Worm (Caenorhabditis elegans) whole organism, L2 larva: Measurements from ENCODE around the gene tbx-34.
A peak's percentile ranks its signal among the peaks of the same experiment; 100 is the strongest.

Experiments used
- ama-1 ChIP-seq: fragments of 150-350 bp; optimal IDR thresholded peaks from 2 replicates; lab custom pipeline; 2018; ENCODE audit warnings: inconsistent platforms
- blmp-1 ChIP-seq: sonication (generic microtip); optimal IDR thresholded peaks from 2 replicates; lab custom pipeline; 2017; ENCODE audit warnings: missing genetic modification characterization, mild to moderate bottlenecking, missing compliant biosample characterization, antibody characterized with exemption, moderate library complexity; ENCODE audit not compliant: insufficient read depth
- ceh-82 ChIP-seq: fragments of 150-350 bp; optimal IDR thresholded peaks from 2 replicates; lab custom pipeline; 2014; ENCODE audit warnings: missing biosample characterization, missing genetic modification characterization
- dmd-4 ChIP-seq: sonication (generic microtip); optimal IDR thresholded peaks from 2 replicates; lab custom pipeline; 2017; ENCODE audit warnings: missing biosample characterization, missing genetic modification characterization
- elt-1 ChIP-seq: fragments of 150-350 bp; optimal IDR thresholded peaks from 2 replicates; lab custom pipeline; 2014; ENCODE audit warnings: missing biosample characterization, missing genetic modification characterization
- lin-13 ChIP-seq: fragments of 150-350 bp; optimal IDR thresholded peaks from 2 replicates; lab custom pipeline; 2014; ENCODE audit warnings: missing biosample characterization, missing genetic modification reagents, missing genetic modification characterization
- mab-5 ChIP-seq: fragments of 150-350 bp; optimal IDR thresholded peaks from 2 replicates; lab custom pipeline; 2014; ENCODE audit warnings: missing biosample characterization, missing genetic modification characterization
- nhr-21 ChIP-seq: fragments of 150-350 bp; optimal IDR thresholded peaks from 2 replicates; lab custom pipeline; 2014; ENCODE audit warnings: missing biosample characterization, missing genetic modification characterization
- nhr-237 ChIP-seq: fragments of 150-350 bp; optimal IDR thresholded peaks from 2 replicates; lab custom pipeline; 2014; ENCODE audit warnings: missing biosample characterization, missing genetic modification characterization
- nhr-6 ChIP-seq: fragments of 150-350 bp; optimal IDR thresholded peaks from 2 replicates; lab custom pipeline; 2014; ENCODE audit warnings: missing biosample characterization, missing genetic modification characterization
- snpc-4 ChIP-seq: fragments of 150-350 bp; optimal IDR thresholded peaks from 2 replicates; lab custom pipeline; 2014; ENCODE audit warnings: missing biosample characterization, missing genetic modification characterization
- unc-39 ChIP-seq: fragments of 150-350 bp; optimal IDR thresholded peaks from 2 replicates; lab custom pipeline; 2014; ENCODE audit warnings: missing biosample characterization, missing genetic modification characterization
- unc-62 ChIP-seq: fragments of 150-350 bp; optimal IDR thresholded peaks from 2 replicates; lab custom pipeline; 2014; ENCODE audit warnings: missing biosample characterization, missing genetic modification reagents, missing genetic modification characterization
- zag-1 ChIP-seq: fragments of 150-350 bp; optimal IDR thresholded peaks from 2 replicates; lab custom pipeline; 2014; ENCODE audit warnings: missing biosample characterization, missing genetic modification characterization

DNA sequence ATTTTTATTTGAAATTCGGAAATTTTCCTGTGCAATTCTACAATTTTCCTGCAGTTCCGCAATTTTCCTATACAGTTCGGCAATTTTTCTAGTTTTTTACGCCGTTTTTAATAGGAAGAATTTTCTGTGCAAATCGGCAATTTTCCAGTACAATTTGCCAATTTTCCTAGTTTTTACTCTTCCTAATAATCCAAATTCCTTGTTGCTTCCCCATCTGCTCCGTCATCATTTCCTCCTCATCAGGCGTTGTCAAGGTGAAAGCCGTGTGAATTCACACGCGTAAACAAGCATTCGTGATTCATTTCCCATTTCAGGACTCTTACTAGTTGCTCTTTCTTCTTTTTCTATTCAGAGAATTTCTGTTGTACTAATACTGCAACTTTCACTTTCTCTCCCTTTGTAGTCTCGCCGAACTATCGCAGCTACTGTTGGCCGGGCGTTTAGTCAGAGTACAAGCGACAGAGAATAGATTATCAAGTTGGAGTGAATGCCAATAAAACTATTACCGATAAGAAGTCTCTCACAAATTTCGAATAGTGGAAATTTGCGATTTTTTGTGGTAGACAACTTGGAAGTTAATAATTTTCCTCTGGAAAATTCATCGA is 23.6 kb upstream of the tbx-34 start:
- TF ChIP-seq blmp-1 (tag; lab: Kevin White, UChicago) (peak; percentile 85), zag-1 (tag; lab: Kevin White, UChicago) (no peak), unc-62 (GFP tag; lab: Kevin White, UChicago) (no peak), elt-1 (tag; lab: Kevin White, UChicago) (no peak), unc-39 (tag; lab: Kevin White, UChicago) (no peak), ama-1 (lab: Kevin White, UChicago) (no peak), nhr-21 (tag; lab: Kevin White, UChicago) (no peak), nhr-237 (tag; lab: Kevin White, UChicago) (no peak), mab-5 (tag; lab: Kevin White, UChicago) (no peak), snpc-4 (tag; lab: Kevin White, UChicago) (no peak), dmd-4 (tag; lab: Kevin White, UChicago) (no peak), lin-13 (no peak), ceh-82 (tag; lab: Kevin White, UChicago) (no peak), nhr-6 (tag; lab: Kevin White, UChicago) (no peak)
